Fruit fly (Drosophila melanogaster) S2 (cell line): Measurements from ENCODE around the gene CG15635.

Source experiments
- CG8478 ChIP-seq: fragments of >200 bp; optimal IDR thresholded peaks from 2 replicates; lab custom pipeline; 2018
- CTCF ChIP-seq, 2 experiments: fragments of >200 bp; optimal IDR thresholded peaks; 2 replicates each; lab custom pipeline; 2018

DNA sequence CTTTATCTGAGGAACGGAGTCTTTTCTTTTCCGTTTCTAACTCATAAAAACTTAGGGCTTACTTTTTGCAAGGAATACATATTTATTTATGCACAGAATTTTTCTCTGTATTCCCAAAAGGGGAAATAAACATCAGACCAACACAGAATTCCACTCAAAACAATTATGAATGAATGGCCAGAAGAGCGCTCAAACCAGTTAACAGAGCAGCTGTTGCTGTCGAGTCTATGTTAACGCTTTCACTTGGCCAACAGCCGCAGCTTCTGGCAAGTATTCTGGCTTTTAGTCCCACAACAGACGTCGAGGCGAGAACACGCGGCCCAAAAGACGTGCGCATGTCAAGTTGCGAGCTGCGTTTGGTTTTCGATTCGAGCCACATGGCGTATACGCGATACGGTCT, 51.6 kb downstream of the CG15635 start, which contains the start of gene dcma:
- TF ChIP-seq CG8478 (lab: Kevin White, UChicago) (no peak), CTCF (optimal IDR thresholded peaks at IDR 0.05; lab: Kevin White, UChicago) (no peak)
